In genomic region chr2L:7492508-7492907, dm6 we compare ENCODE assay signal across 4 fruit fly cellular contexts.
TF ChIP-seq lines count a peak whose summit lies in the region.

No protein-coding gene starts in this region.

- no peak for TF ChIP-seq CTCF in whole organism, embryonic (GFP tag; optimal IDR thresholded peaks at IDR 0.05; lab: Kevin White, UChicago)

TF ChIP-seq in whole organism, adult, 20 proteins besides CTCF, POLR2A, EP300 and RAD21:
- peak; percentile 29 for TF ChIP-seq CG14711 (tag; optimal IDR thresholded peaks at IDR 0.05; lab: Kevin White, UChicago)
- TF ChIP-seq Hr96 (GFP tag; optimal IDR thresholded peaks at IDR 0.05; lab: Kevin White, UChicago), result no peak
- no peak for TF ChIP-seq CG1620 (GFP tag; optimal IDR thresholded peaks at IDR 0.05; lab: Kevin White, UChicago)

TF ChIP-seq in whole organism, embryonic, 481 proteins besides CTCF, POLR2A, EP300 and RAD21 (continues in another document):
- peak; percentile 24 for TF ChIP-seq CG2712 (tag; optimal IDR thresholded peaks at IDR 0.05; lab: Kevin White, UChicago)
- TF ChIP-seq CG9215 (GFP tag; IDR thresholded peaks at IDR 0.05; lab: Robert Waterston, UW), result no peak
- no peak for TF ChIP-seq CG12219 (GFP tag; optimal IDR thresholded peaks at IDR 0.05; lab: Kevin White, UChicago)
- peak in 1 of 2 experiments; percentile 14 for TF ChIP-seq dpn (GFP tag; optimal IDR thresholded peaks at IDR 0.05; lab: Kevin White, UChicago)
- TF ChIP-seq CG6765 (GFP tag; optimal IDR thresholded peaks at IDR 0.05; lab: Kevin White, UChicago), result no peak
- peak in 1 of 2 experiments; percentile 27 for TF ChIP-seq Hr51 (GFP tag; optimal IDR thresholded peaks at IDR 0.05; lab: Kevin White, UChicago)
- no peak for TF ChIP-seq tap (tag; optimal IDR thresholded peaks at IDR 0.05; lab: Kevin White, UChicago)
- no peak for TF ChIP-seq CG15073 (GFP tag; optimal IDR thresholded peaks at IDR 0.05; lab: Kevin White, UChicago)
- no peak for TF ChIP-seq CG16815 (GFP tag; optimal IDR thresholded peaks at IDR 0.05; lab: Kevin White, UChicago)
- no peak for TF ChIP-seq CG6791 (GFP tag; IDR thresholded peaks at IDR 0.05; lab: Robert Waterston, UW; ENCODE audit: partially characterized antibody)
- TF ChIP-seq grau (tag; optimal IDR thresholded peaks at IDR 0.05; lab: Kevin White, UChicago), result peak; percentile 26
- peak; percentile 48 for TF ChIP-seq CG2678 (tag; optimal IDR thresholded peaks at IDR 0.05; lab: Kevin White, UChicago)
- TF ChIP-seq zen (tag; optimal IDR thresholded peaks at IDR 0.05; lab: Kevin White, UChicago), result no peak
- TF ChIP-seq gem (tag; optimal IDR thresholded peaks at IDR 0.05; lab: Kevin White, UChicago), result peak; percentile 61
- TF ChIP-seq Hr39 (optimal IDR thresholded peaks at IDR 0.05; lab: Kevin White, UChicago), result no peak
- peak; percentile 51 for TF ChIP-seq dmrt99B (tag; optimal IDR thresholded peaks at IDR 0.05; lab: Kevin White, UChicago)
- peak; percentile 18 for TF ChIP-seq Blimp-1 (GFP tag; optimal IDR thresholded peaks at IDR 0.05; lab: Kevin White, UChicago)
- peak; percentile 40 for TF ChIP-seq Abd-B (GFP tag; optimal IDR thresholded peaks at IDR 0.05; lab: Kevin White, UChicago)
- peak; percentile 36 for TF ChIP-seq lab (GFP tag; optimal IDR thresholded peaks at IDR 0.05; lab: Kevin White, UChicago)
- peak; percentile 7 for TF ChIP-seq CG18599 (GFP tag; optimal IDR thresholded peaks at IDR 0.05; lab: Kevin White, UChicago)
- TF ChIP-seq eve (GFP tag; optimal IDR thresholded peaks at IDR 0.05; lab: Kevin White, UChicago), result no peak
- TF ChIP-seq CG13123 (GFP tag; optimal IDR thresholded peaks at IDR 0.05; lab: Kevin White, UChicago), result no peak
- TF ChIP-seq ara (GFP tag; IDR thresholded peaks at IDR 0.05; lab: Robert Waterston, UW), result no peak
- no peak for TF ChIP-seq CG6854 (GFP tag; optimal IDR thresholded peaks at IDR 0.05; lab: Kevin White, UChicago)
- no peak for TF ChIP-seq CG32767 (GFP tag; IDR thresholded peaks at IDR 0.05; lab: Robert Waterston, UW)
- TF ChIP-seq CG18262 (tag; optimal IDR thresholded peaks at IDR 0.05; lab: Kevin White, UChicago), result peak; percentile 14
- TF ChIP-seq grn (GFP tag; optimal IDR thresholded peaks at IDR 0.05; lab: Kevin White, UChicago), result no peak
- no peak for TF ChIP-seq hb (GFP tag; IDR thresholded peaks at IDR 0.05; lab: Robert Waterston, UW; ENCODE audit: partially characterized antibody)
- TF ChIP-seq Sox102F (GFP tag; optimal IDR thresholded peaks at IDR 0.05; lab: Kevin White, UChicago), result peak; percentile 21
- peak; percentile 36 for TF ChIP-seq Oli (tag; optimal IDR thresholded peaks at IDR 0.05; lab: Kevin White, UChicago)

TF ChIP-seq in whole organism, prepupa, 60 proteins besides CTCF, POLR2A, EP300 and RAD21:
- TF ChIP-seq CG8119 (GFP tag; IDR thresholded peaks at IDR 0.05; lab: Robert Waterston, UW) (peak; percentile 43), CG31627 (GFP tag; optimal IDR thresholded peaks at IDR 0.05; lab: Kevin White, UChicago) (no peak), Ets96B (tag; optimal IDR thresholded peaks at IDR 0.05; lab: Kevin White, UChicago) (peak; percentile 14), cyc (GFP tag; optimal IDR thresholded peaks at IDR 0.05; lab: Kevin White, UChicago) (no peak)
TF ChIP-seq in whole organism, prepupa: peak in this region for 2.

TF ChIP-seq in whole organism, pupa, 21 proteins besides CTCF, POLR2A, EP300 and RAD21:
- peak; percentile 29 for TF ChIP-seq CG8159 (tag; optimal IDR thresholded peaks at IDR 0.05; lab: Kevin White, UChicago)
- no peak for TF ChIP-seq Pif1A (GFP tag; optimal IDR thresholded peaks at IDR 0.05; lab: Kevin White, UChicago)
- TF ChIP-seq CG14655 (GFP tag; optimal IDR thresholded peaks at IDR 0.05; lab: Kevin White, UChicago), result peak; percentile 9
TF ChIP-seq in whole organism, pupa: peak in this region for 2.
